Worm (Caenorhabditis elegans) whole organism, early embryonic: Measurements from ENCODE around the gene K02F6.4.
"Not testable (repeated sequence)": the region's sequence is repeated elsewhere in the genome, so short reads cannot be mapped to it uniquely, and the experiment has no call there.

Source experiments
- ama-1 ChIP-seq: fragments of 150-350 bp; optimal IDR thresholded peaks from 2 replicates; lab custom pipeline; 2014
- ceh-36 ChIP-seq: sonication (generic microtip); optimal IDR thresholded peaks from 2 replicates; lab custom pipeline; 2016; ENCODE audit warnings: missing genetic modification characterization, inconsistent platforms, missing compliant biosample characterization

- peak; percentile 60 for TF ChIP-seq ceh-36 (tag; lab: Kevin White, UChicago)
- not testable (repeated sequence) for TF ChIP-seq ama-1 (lab: Kevin White, UChicago)
These were observed 32.2 kb downstream of the K02F6.4 start for ce11 chrII:2570384-2570964.
